Comparison of ENCODE assay signal across 2 worm cellular contexts in genomic region chrIII:5599958-5600357, ce11.
TF ChIP-seq lines count a peak whose summit lies in the region.

Gene wdr-37, minus strand, starts transcription at chrIII:5600058.

TF ChIP-seq in whole organism, L2 larva, 48 proteins besides CTCF, POLR2A, EP300 and RAD21:
- TF ChIP-seq nhr-25 (tag; optimal IDR thresholded peaks at IDR 0.05; lab: Kevin White, UChicago) = peak; percentile 5
- TF ChIP-seq nhr-6 (tag; optimal IDR thresholded peaks at IDR 0.05; lab: Kevin White, UChicago) = no peak

TF ChIP-seq in whole organism, L4 larva, 104 proteins besides CTCF, POLR2A, EP300 and RAD21:
- TF ChIP-seq gei-8 (GFP tag; optimal IDR thresholded peaks at IDR 0.05; lab: Kevin White, UChicago) (no peak), zfp-3 (GFP tag; conservative IDR thresholded peaks at IDR 0.05; lab: Robert Waterston, UW) (no peak), mep-1 (tag; optimal IDR thresholded peaks at IDR 0.05; lab: Kevin White, UChicago) (peak; percentile 12), F44E2.7 (GFP tag; IDR thresholded peaks at IDR 0.05; lab: Robert Waterston, UW) (no peak), ceh-82 (tag; optimal IDR thresholded peaks at IDR 0.05; lab: Kevin White, UChicago) (no peak)
TF ChIP-seq in whole organism, L4 larva: peak in this region for 1.

Comparison
In these comparisons a context has a peak if more than half of its experiments do, and no peak if none do; other contexts are left out.
1. Of the 23 proteins assayed by ChIP-seq in both whole organism, L4 larva and whole organism, L2 larva: peak only in whole organism, L4 larva: none; only in whole organism, L2 larva: nhr-25; in both: none; in neither: 22.